Worm (Caenorhabditis elegans): ENCODE measurements around the gene F54B11.11.

ce11 chrX:13596003-13596767, 17.6 kb downstream of the F54B11.11 start, which contains the start of gene F54B11.5:
- no peak for TF ChIP-seq T22C8.4 (GFP tag; IDR thresholded peaks at IDR 0.05)
- no peak for TF ChIP-seq med-1 (GFP tag; optimal IDR thresholded peaks at IDR 0.05; ENCODE audit: insufficient read depth)
- TF ChIP-seq klf-2 (GFP tag; conservative IDR thresholded peaks at IDR 0.05): no peak

Data from whole organism, midembryonic.